Fruit fly (Drosophila melanogaster) whole organism, embryonic: ENCODE measurements around the gene Fign.
A peak's percentile ranks its signal among the peaks of the same experiment; 100 is the strongest.

Source experiments
- Ada2b ChIP-seq: fragments of 200-800 bp; sonication (Bioruptor generic); IDR thresholded peaks from 2 replicates; pipeline ENCODE4 v1.3.6; 2022; ENCODE audit warnings: missing biosample characterization, missing genetic modification characterization
- Blimp-1 ChIP-seq: fragments of 200-800 bp; sonication (Bioruptor generic); optimal IDR thresholded peaks from 3 replicates; lab custom pipeline; 2018; ENCODE audit warnings: missing biosample characterization, missing genetic modification characterization, mild to moderate bottlenecking, moderate library complexity, missing genetic modification reagents
- BtbVII ChIP-seq: fragments of 200-800 bp; sonication (Bioruptor generic); optimal IDR thresholded peaks from 3 replicates; lab custom pipeline; 2017; ENCODE audit warnings: missing biosample characterization, mild to moderate bottlenecking, missing genetic modification characterization
- CG10321 ChIP-seq: fragments of 200-800 bp; sonication (Bioruptor generic); IDR thresholded peaks from 2 replicates; pipeline ENCODE4 v1.3.6; 2022; ENCODE audit warnings: missing biosample characterization, missing genetic modification characterization
- CG11696 ChIP-seq: fragments of 200-800 bp; sonication (Bioruptor generic); IDR thresholded peaks from 2 replicates; pipeline ENCODE4 v1.3.6; 2022; ENCODE audit warnings: missing biosample characterization, missing genetic modification characterization
- CG1233 ChIP-seq: fragments of 200-800 bp; sonication (Bioruptor generic); optimal IDR thresholded peaks from 4 replicates; lab custom pipeline; 2018; ENCODE audit warnings: missing biosample characterization, mild to moderate bottlenecking, missing genetic modification characterization
- CG13894 ChIP-seq: fragments of 200-800 bp; sonication (Bioruptor generic); optimal IDR thresholded peaks from 3 replicates; lab custom pipeline; 2018; ENCODE audit warnings: missing biosample characterization, mild to moderate bottlenecking, missing genetic modification characterization, moderate library complexity
- CG17186 ChIP-seq: fragments of 200-800 bp; sonication (Bioruptor generic); optimal IDR thresholded peaks from 3 replicates; lab custom pipeline; 2017; ENCODE audit warnings: missing biosample characterization, missing genetic modification reagents, missing genetic modification characterization
- CG18764 ChIP-seq: fragments of 200-800 bp; sonication (Bioruptor generic); optimal IDR thresholded peaks from 3 replicates; lab custom pipeline; 2016; ENCODE audit warnings: missing biosample characterization, missing genetic modification characterization
- CG2129 ChIP-seq: fragments of 200-800 bp; sonication (Bioruptor generic); IDR thresholded peaks from 2 replicates; pipeline ENCODE4 v1.3.6; 2022; ENCODE audit warnings: missing biosample characterization, missing genetic modification characterization; ENCODE audit not compliant: partially characterized antibody
- CG2678 ChIP-seq: fragments of 200-800 bp; sonication (Bioruptor generic); optimal IDR thresholded peaks from 3 replicates; lab custom pipeline; 2019; ENCODE audit warnings: missing biosample characterization, mild to moderate bottlenecking, missing genetic modification characterization, moderate library complexity
- CG3065 ChIP-seq: fragments of 200-800 bp; sonication (Bioruptor generic); optimal IDR thresholded peaks from 2 replicates; lab custom pipeline; 2016; ENCODE audit warnings: missing biosample characterization, missing genetic modification characterization
- CG32767 ChIP-seq: fragments of 200-800 bp; sonication (Bioruptor generic); IDR thresholded peaks from 2 replicates; pipeline ENCODE4 v1.3.6; 2022; ENCODE audit warnings: missing biosample characterization, missing genetic modification characterization
- CG33557 ChIP-seq: fragments of 200-800 bp; sonication (Bioruptor generic); optimal IDR thresholded peaks from 2 replicates; lab custom pipeline; 2019; ENCODE audit warnings: missing biosample characterization, mild to moderate bottlenecking, missing genetic modification characterization, moderate library complexity
- CG4730 ChIP-seq: fragments of 200-800 bp; sonication (Bioruptor generic); IDR thresholded peaks from 2 replicates; pipeline ENCODE4 v1.3.6; 2022; ENCODE audit warnings: missing biosample characterization, missing genetic modification characterization
- CG7357 ChIP-seq: fragments of 200-800 bp; sonication (Bioruptor generic); IDR thresholded peaks from 3 replicates; pipeline ENCODE4 v1.3.6; 2022; ENCODE audit warnings: missing biosample characterization, missing genetic modification characterization
- CG7928 ChIP-seq: fragments of 200-800 bp; sonication (Bioruptor generic); optimal IDR thresholded peaks from 2 replicates; lab custom pipeline; 2017; ENCODE audit warnings: missing biosample characterization, mild to moderate bottlenecking, missing genetic modification characterization
- CG8944 ChIP-seq: fragments of 200-800 bp; sonication (Bioruptor generic); optimal IDR thresholded peaks from 3 replicates; lab custom pipeline; 2016; ENCODE audit warnings: missing biosample characterization, missing genetic modification characterization
- CG9609 ChIP-seq: fragments of 200-800 bp; sonication (Bioruptor generic); optimal IDR thresholded peaks from 3 replicates; lab custom pipeline; 2016; ENCODE audit warnings: missing biosample characterization, missing genetic modification characterization
- CG9727 ChIP-seq: fragments of 200-800 bp; sonication (Bioruptor generic); optimal IDR thresholded peaks from 3 replicates; lab custom pipeline; 2017; ENCODE audit warnings: missing biosample characterization, mild to moderate bottlenecking, missing genetic modification characterization
- Dip2 ChIP-seq: fragments of 200-800 bp; sonication (Bioruptor generic); IDR thresholded peaks from 2 replicates; pipeline ENCODE4 v1.3.6; 2022; ENCODE audit warnings: missing biosample characterization, missing genetic modification characterization
- Ets97D ChIP-seq: fragments of 200-800 bp; sonication (Bioruptor generic); optimal IDR thresholded peaks from 3 replicates; lab custom pipeline; 2016; ENCODE audit warnings: missing biosample characterization, missing genetic modification characterization
- Hey ChIP-seq: fragments of 200-800 bp; sonication (Bioruptor generic); optimal IDR thresholded peaks from 3 replicates; lab custom pipeline; 2018; ENCODE audit warnings: missing biosample characterization, mild to moderate bottlenecking, missing genetic modification characterization
- Hmr ChIP-seq: fragments of 200-800 bp; sonication (Bioruptor generic); optimal IDR thresholded peaks from 3 replicates; lab custom pipeline; 2017; ENCODE audit warnings: mild to moderate bottlenecking, missing biosample characterization, missing genetic modification reagents, missing genetic modification characterization
- Hr51 ChIP-seq, 2 experiments: fragments of 200-800 bp; sonication (Bioruptor generic); optimal IDR thresholded peaks; 2 replicates in 1 of 2; 3 replicates in 1 of 2; lab custom pipeline; 2016 to 2018; ENCODE audit warnings: missing biosample characterization in 2 of 2, missing genetic modification characterization in 2 of 2, mild to moderate bottlenecking in 1 of 2, moderate library complexity in 1 of 2
- Sry-δ ChIP-seq: fragments of 200-800 bp; sonication (Bioruptor generic); optimal IDR thresholded peaks from 2 replicates; lab custom pipeline; 2016; ENCODE audit warnings: missing biosample characterization, missing genetic modification characterization
- TFAM ChIP-seq: fragments of 200-800 bp; sonication (Bioruptor generic); optimal IDR thresholded peaks from 2 replicates; lab custom pipeline; 2017; ENCODE audit warnings: missing biosample characterization, missing genetic modification characterization, inconsistent platforms
- crc ChIP-seq: fragments of 200-800 bp; sonication (Bioruptor generic); optimal IDR thresholded peaks from 2 replicates; lab custom pipeline; 2016; ENCODE audit warnings: missing biosample characterization, missing genetic modification characterization
- fd3F ChIP-seq: fragments of 200-800 bp; sonication (Bioruptor generic); optimal IDR thresholded peaks from 2 replicates; lab custom pipeline; 2018; ENCODE audit warnings: missing biosample characterization, mild to moderate bottlenecking, missing genetic modification characterization, moderate library complexity
- gsb-n ChIP-seq: fragments of 200-800 bp; sonication (Bioruptor generic); optimal IDR thresholded peaks from 3 replicates; lab custom pipeline; 2018; ENCODE audit warnings: missing biosample characterization, mild to moderate bottlenecking, missing genetic modification characterization
- hbn ChIP-seq: fragments of 200-800 bp; sonication (Bioruptor generic); IDR thresholded peaks from 2 replicates; pipeline ENCODE4 v1.3.6; 2022; ENCODE audit warnings: missing biosample characterization, missing genetic modification characterization; ENCODE audit not compliant: partially characterized antibody
- hth ChIP-seq: fragments of >200 bp; optimal IDR thresholded peaks from 2 replicates; lab custom pipeline; 2017; ENCODE audit warnings: inconsistent platforms
- lbe ChIP-seq: fragments of 200-800 bp; sonication (Bioruptor generic); optimal IDR thresholded peaks from 2 replicates; lab custom pipeline; 2016; ENCODE audit warnings: missing biosample characterization, mild to moderate bottlenecking, missing genetic modification characterization
- lov ChIP-seq, 2 experiments: fragments of 200-800 bp in 1 of 2; fragments of >200 bp in 1 of 2; sonication (Bioruptor generic) in 1 of 2; IDR thresholded peaks in 1 of 2; optimal IDR thresholded peaks in 1 of 2; 2 replicates in 1 of 2; 3 replicates in 1 of 2; pipeline versions ENCODE4 v1.3.6 to Lab custom; 2017 to 2022; ENCODE audit warnings: missing biosample characterization in 1 of 2, missing genetic modification characterization in 1 of 2
- nerfin-1 ChIP-seq: fragments of 200-800 bp; sonication (Bioruptor generic); optimal IDR thresholded peaks from 3 replicates; lab custom pipeline; 2019; ENCODE audit warnings: missing biosample characterization, mild to moderate bottlenecking, missing genetic modification characterization, moderate library complexity
- nerfin-2 ChIP-seq: fragments of 200-800 bp; sonication (Bioruptor generic); IDR thresholded peaks from 2 replicates; pipeline ENCODE4 v1.3.6; 2022; ENCODE audit warnings: missing biosample characterization, missing genetic modification characterization; ENCODE audit not compliant: partially characterized antibody
- repo ChIP-seq: fragments of 200-800 bp; sonication (Bioruptor generic); optimal IDR thresholded peaks from 2 replicates; lab custom pipeline; 2016; ENCODE audit warnings: missing biosample characterization, missing genetic modification characterization
- salm ChIP-seq: fragments of 200-800 bp; sonication (Bioruptor generic); optimal IDR thresholded peaks from 2 replicates; lab custom pipeline; 2018; ENCODE audit warnings: missing biosample characterization, mild to moderate bottlenecking, missing genetic modification characterization
- sqz ChIP-seq: fragments of 200-800 bp; sonication (Bioruptor generic); optimal IDR thresholded peaks from 3 replicates; lab custom pipeline; 2018; ENCODE audit warnings: missing biosample characterization, mild to moderate bottlenecking, missing genetic modification characterization
- trem ChIP-seq: fragments of 200-800 bp; optimal IDR thresholded peaks from 3 replicates; lab custom pipeline; 2019; ENCODE audit warnings: missing biosample characterization, mild to moderate bottlenecking, missing genetic modification characterization, moderate library complexity
- ttk ChIP-seq: fragments of 200-800 bp; sonication (Bioruptor generic); IDR thresholded peaks from 2 replicates; pipeline ENCODE4 v2.1.2; 2022; ENCODE audit warnings: missing biosample characterization, missing genetic modification characterization
- twi ChIP-seq: fragments of 200-800 bp; optimal IDR thresholded peaks from 2 replicates; lab custom pipeline; 2019; ENCODE audit warnings: missing biosample characterization, mild to moderate bottlenecking, missing genetic modification characterization, moderate library complexity
- zen2 ChIP-seq: fragments of 200-800 bp; sonication (Bioruptor generic); IDR thresholded peaks from 3 replicates; pipeline ENCODE4 v1.3.6; 2022; ENCODE audit warnings: missing biosample characterization, missing genetic modification characterization; ENCODE audit not compliant: partially characterized antibody

Gene Fign

dm6 chr2L:3354642-3355380 is 35.1 kb upstream of the Fign start, which contains the start of gene E23 (continued):
- peak; percentile 90 for TF ChIP-seq repo (GFP tag; lab: Kevin White, UChicago)
- TF ChIP-seq CG32767 (GFP tag; lab: Robert Waterston, UW), result peak; percentile 97
- TF ChIP-seq ttk (GFP tag; lab: Robert Waterston, UW), result peak; percentile 97
- TF ChIP-seq CG9609 (GFP tag; lab: Kevin White, UChicago), result peak; percentile 95
- TF ChIP-seq CG3065 (GFP tag; lab: Kevin White, UChicago), result peak; percentile 96
- peak; percentile 98 for TF ChIP-seq BtbVII (GFP tag; lab: Kevin White, UChicago)
- peak; percentile 99 for TF ChIP-seq CG9727 (GFP tag; lab: Kevin White, UChicago)
- TF ChIP-seq Blimp-1 (GFP tag; lab: Kevin White, UChicago), result peak; percentile 98
- TF ChIP-seq salm (tag; lab: Kevin White, UChicago), result peak; percentile 98
- peak; percentile 93 for TF ChIP-seq lbe (GFP tag; lab: Kevin White, UChicago)
- TF ChIP-seq CG8944, result peak; percentile 93
- peak; percentile 91 for TF ChIP-seq CG13894 (tag; lab: Kevin White, UChicago)
- no peak for TF ChIP-seq lov (optimal IDR thresholded peaks at IDR 0.05; lab: Kevin White, UChicago)
- peak; percentile 94 for TF ChIP-seq lov (GFP tag; IDR thresholded peaks at IDR 0.05; lab: Robert Waterston, UW)
- TF ChIP-seq fd3F, result peak; percentile 97
- TF ChIP-seq Ada2b (GFP tag; lab: Robert Waterston, UW), result peak; percentile 97
- TF ChIP-seq CG1233 (GFP tag; lab: Kevin White, UChicago), result peak; percentile 98
- TF ChIP-seq TFAM, result peak; percentile 90
- peak; percentile 99 for TF ChIP-seq gsb-n (tag; lab: Kevin White, UChicago)
- TF ChIP-seq hth, result no peak
- peak; percentile 99 for TF ChIP-seq CG33557 (GFP tag; lab: Kevin White, UChicago)
- peak; percentile 99 for TF ChIP-seq Hmr (GFP tag; lab: Kevin White, UChicago)
- peak; percentile 97 for TF ChIP-seq trem (tag; lab: Kevin White, UChicago)
- TF ChIP-seq CG2129, result no peak
- peak; percentile 96 for TF ChIP-seq CG18764 (GFP tag; lab: Kevin White, UChicago)
- TF ChIP-seq CG17186 (GFP tag; lab: Kevin White, UChicago), result peak; percentile 82
- peak; percentile 96 for TF ChIP-seq CG4730
- TF ChIP-seq Hey (tag; lab: Kevin White, UChicago), result peak; percentile 88
- peak; percentile 99 for TF ChIP-seq CG2678 (tag; lab: Kevin White, UChicago)
- peak; percentile 97 for TF ChIP-seq sqz
- TF ChIP-seq nerfin-1 (tag; lab: Kevin White, UChicago), result peak; percentile 98
- TF ChIP-seq CG7357 (GFP tag; lab: Robert Waterston, UW), result peak; percentile 95
- TF ChIP-seq Ets97D (GFP tag; lab: Kevin White, UChicago), result peak; percentile 79
- peak; percentile 51 for TF ChIP-seq Sry-δ (GFP tag; lab: Kevin White, UChicago)
- peak; percentile 82 for TF ChIP-seq crc (GFP tag; lab: Kevin White, UChicago)
- peak; percentile 74; the same call in 1 of the 2 replicates for TF ChIP-seq Dip2 (GFP tag; lab: Robert Waterston, UW)
- TF ChIP-seq zen2, result no peak; the same call in 2 of the 3 replicates
- peak; percentile 96 to 100 for TF ChIP-seq Hr51 (GFP tag; optimal IDR thresholded peaks at IDR 0.05; lab: Kevin White, UChicago)
- no peak for TF ChIP-seq nerfin-2 (GFP tag; lab: Robert Waterston, UW)
- TF ChIP-seq CG7928 (GFP tag; lab: Kevin White, UChicago), result peak; percentile 81
- peak; percentile 82; the same call in 1 of the 2 replicates for TF ChIP-seq CG10321
- TF ChIP-seq hbn (GFP tag; lab: Robert Waterston, UW), result no peak
- peak; percentile 98 for TF ChIP-seq twi
- TF ChIP-seq CG11696 (GFP tag; lab: Robert Waterston, UW), result peak; percentile 88
